Fruit fly (Drosophila melanogaster): ENCODE results near the gene BBS1.

Gene BBS1

dm6 chr3L:7096530-7096929, 29.2 kb upstream of the BBS1 start:
- TF ChIP-seq achi (GFP tag; optimal IDR thresholded peaks at IDR 0.05) (no peak), svp (GFP tag) (no peak), topi (GFP tag; optimal IDR thresholded peaks at IDR 0.05) (no peak), Met (GFP tag; optimal IDR thresholded peaks at IDR 0.05) (peak; percentile 3), fd59A (GFP tag; optimal IDR thresholded peaks at IDR 0.05) (no peak), CG16779 (tag; optimal IDR thresholded peaks at IDR 0.05) (no peak), cyc (GFP tag; optimal IDR thresholded peaks at IDR 0.05) (no peak), CG9139 (GFP tag; optimal IDR thresholded peaks at IDR 0.05) (no peak), pdm3 (GFP tag; optimal IDR thresholded peaks at IDR 0.05) (peak; percentile 18), Hr38 (GFP tag; optimal IDR thresholded peaks at IDR 0.05) (no peak), spab (GFP tag; optimal IDR thresholded peaks at IDR 0.05) (no peak), CG11902 (GFP tag; optimal IDR thresholded peaks at IDR 0.05) (no peak), dac (GFP tag; optimal IDR thresholded peaks at IDR 0.05) (no peak), CG11294 (GFP tag; IDR thresholded peaks at IDR 0.05) (peak; percentile 27; the same call in 1 of the 2 replicates), Hr4 (GFP tag; optimal IDR thresholded peaks at IDR 0.05) (peak; percentile 61), CG3032 (tag; optimal IDR thresholded peaks at IDR 0.05) (no peak), CG1621 (tag; optimal IDR thresholded peaks at IDR 0.05) (no peak), CG34406 (GFP tag; optimal IDR thresholded peaks at IDR 0.05) (no peak), CG15336 (GFP tag; IDR thresholded peaks at IDR 0.05) (peak; percentile 67), CG7368 (GFP tag; optimal IDR thresholded peaks at IDR 0.05) (no peak), Eip78C (GFP tag) (peak; percentile 63), OdsH (GFP tag; optimal IDR thresholded peaks at IDR 0.05) (no peak), CG8319 (GFP tag; optimal IDR thresholded peaks at IDR 0.05) (no peak), CG3919 (GFP tag; optimal IDR thresholded peaks at IDR 0.05) (peak; percentile 27), fd85E (GFP tag; optimal IDR thresholded peaks at IDR 0.05) (no peak), salr (GFP tag; optimal IDR thresholded peaks at IDR 0.05) (peak in 1 of 2 experiments; percentile 8), CG6808 (GFP tag; optimal IDR thresholded peaks at IDR 0.05) (no peak), CG6792 (GFP tag; optimal IDR thresholded peaks at IDR 0.05) (no peak), CG11762 (GFP tag; optimal IDR thresholded peaks at IDR 0.05; ENCODE audit: insufficient read depth) (no peak), CG6163 (GFP tag; IDR thresholded peaks at IDR 0.05) (peak; percentile 56; the same call in 2 of the 3 replicates), Sox14 (GFP tag; optimal IDR thresholded peaks at IDR 0.05) (no peak), CG10631 (GFP tag; optimal IDR thresholded peaks at IDR 0.05) (no peak), Ets96B (tag; optimal IDR thresholded peaks at IDR 0.05) (no peak), lz (GFP tag; optimal IDR thresholded peaks at IDR 0.05) (no peak), Smox (GFP tag; optimal IDR thresholded peaks at IDR 0.05) (no peak), ss (GFP tag; optimal IDR thresholded peaks at IDR 0.05) (no peak), Eip75B (GFP tag; optimal IDR thresholded peaks at IDR 0.05) (no peak), Hr39 (GFP tag; optimal IDR thresholded peaks at IDR 0.05) (peak; percentile 25), net (GFP tag; optimal IDR thresholded peaks at IDR 0.05) (peak; percentile 1), dsx (GFP tag; optimal IDR thresholded peaks at IDR 0.05; ENCODE audit: poor library complexity, severe bottlenecking) (no peak), CG6276 (GFP tag; optimal IDR thresholded peaks at IDR 0.05) (peak; percentile 33), esn (GFP tag; optimal IDR thresholded peaks at IDR 0.05) (no peak), CG10669 (GFP tag; optimal IDR thresholded peaks at IDR 0.05) (no peak), CG8632 (GFP tag; optimal IDR thresholded peaks at IDR 0.05) (no peak), CG4318 (GFP tag; optimal IDR thresholded peaks at IDR 0.05) (peak; percentile 2), acj6 (GFP tag; optimal IDR thresholded peaks at IDR 0.05) (peak; percentile 10), CG8119 (GFP tag; IDR thresholded peaks at IDR 0.05) (peak; percentile 46; the same call in 2 of the 3 replicates), Ets21C (GFP tag; optimal IDR thresholded peaks at IDR 0.05) (no peak), CG6854 (GFP tag; optimal IDR thresholded peaks at IDR 0.05) (no peak), Eip93F (GFP tag; optimal IDR thresholded peaks at IDR 0.05) (no peak), fkh (GFP tag; optimal IDR thresholded peaks at IDR 0.05) (no peak), CG32006 (GFP tag; optimal IDR thresholded peaks at IDR 0.05) (peak; percentile 48), Sox15 (GFP tag; optimal IDR thresholded peaks at IDR 0.05) (no peak)
